Fruit fly (Drosophila melanogaster) whole organism, pupa: Measurements from ENCODE around the gene Cubn2.

Source experiments
- CG12605 ChIP-seq: fragments of 200-800 bp; sonication (Bioruptor generic); IDR thresholded peaks from 2 replicates; pipeline ENCODE4 v1.3.6; 2022; ENCODE audit warnings: missing biosample characterization, missing genetic modification characterization
- CG13204 ChIP-seq: fragments of 200-800 bp; sonication (Bioruptor generic); optimal IDR thresholded peaks from 2 replicates; lab custom pipeline; 2018; ENCODE audit warnings: missing biosample characterization, mild to moderate bottlenecking, missing genetic modification characterization, moderate library complexity
- CG8301 ChIP-seq: fragments of 200-800 bp; sonication (Bioruptor generic); optimal IDR thresholded peaks from 2 replicates; lab custom pipeline; 2018; ENCODE audit warnings: missing biosample characterization, mild to moderate bottlenecking, missing genetic modification characterization
- CG9948 ChIP-seq: fragments of 200-800 bp; sonication (Bioruptor generic); optimal IDR thresholded peaks from 2 replicates; lab custom pipeline; 2018; ENCODE audit warnings: missing biosample characterization, mild to moderate bottlenecking, missing genetic modification characterization, moderate library complexity
- D1 ChIP-seq: fragments of 200-800 bp; sonication (Bioruptor generic); optimal IDR thresholded peaks from 2 replicates; lab custom pipeline; 2018; ENCODE audit warnings: missing biosample characterization, mild to moderate bottlenecking, missing genetic modification characterization, moderate library complexity
- Pif1B ChIP-seq: fragments of 200-800 bp; sonication (Bioruptor generic); optimal IDR thresholded peaks from 3 replicates; lab custom pipeline; 2016; ENCODE audit warnings: missing biosample characterization, missing genetic modification characterization
- fd96Ca ChIP-seq: fragments of 200-800 bp; sonication (Bioruptor generic); IDR thresholded peaks from 3 replicates; pipeline ENCODE4 v1.3.6; 2022; ENCODE audit warnings: missing biosample characterization, missing genetic modification characterization
- gl ChIP-seq: fragments of 200-800 bp; sonication (Bioruptor generic); optimal IDR thresholded peaks from 2 replicates; lab custom pipeline; 2018; ENCODE audit warnings: missing biosample characterization, mild to moderate bottlenecking, missing genetic modification characterization

dm6 chr3L:11801622-11802021 is 12.9 kb downstream of the Cubn2 start:
- TF ChIP-seq CG12605 (no peak), CG13204 (no peak), Pif1B (GFP tag; lab: Kevin White, UChicago) (no peak), gl (no peak), CG9948 (tag; lab: Kevin White, UChicago) (no peak), fd96Ca (GFP tag; lab: Robert Waterston, UW) (no peak), D1 (tag; lab: Kevin White, UChicago) (no peak), CG8301 (tag; lab: Kevin White, UChicago) (no peak)
